Fruit fly (Drosophila melanogaster): ENCODE data around the gene CG31358.

- TF ChIP-seq psq (GFP tag; optimal IDR thresholded peaks at IDR 0.05) (no peak), sage (GFP tag; optimal IDR thresholded peaks at IDR 0.05) (no peak), h (GFP tag; optimal IDR thresholded peaks at IDR 0.05) (no peak), pan (optimal IDR thresholded peaks at IDR 0.05) (no peak), Dif (GFP tag; optimal IDR thresholded peaks at IDR 0.05; ENCODE audit: partially characterized antibody) (peak; percentile 3), lola (GFP tag; optimal IDR thresholded peaks at IDR 0.05) (no peak), Abd-B (GFP tag; optimal IDR thresholded peaks at IDR 0.05) (no peak), CG32264 (GFP tag; optimal IDR thresholded peaks at IDR 0.05) (no peak), Vsx2 (GFP tag; optimal IDR thresholded peaks at IDR 0.05; ENCODE audit: partially characterized antibody) (no peak), Rel (GFP tag; optimal IDR thresholded peaks at IDR 0.05) (no peak), Rel (tag; optimal IDR thresholded peaks at IDR 0.05) (no peak)
Measured at dm6 chr3R:12080370-12080968, 48.9 kb upstream of the CG31358 start.
